Fruit fly (Drosophila melanogaster) whole organism, embryonic: ENCODE measurements around the gene drn.
A peak's percentile ranks its signal among the peaks of the same experiment; 100 is the strongest.

ENCODE experiments used
- Atf3 ChIP-seq: fragments of 200-800 bp; sonication (Bioruptor generic); optimal IDR thresholded peaks from 3 replicates; lab custom pipeline; 2016; ENCODE audit warnings: missing biosample characterization, missing genetic modification characterization
- Awh ChIP-seq: fragments of 200-800 bp; sonication (Bioruptor generic); IDR thresholded peaks from 2 replicates; pipeline ENCODE4, ENCODE4 v1.3.6; 2022; ENCODE audit warnings: missing biosample characterization, missing genetic modification characterization
- CG11696 ChIP-seq: fragments of 200-800 bp; sonication (Bioruptor generic); IDR thresholded peaks from 2 replicates; pipeline ENCODE4 v1.3.6; 2022; ENCODE audit warnings: missing biosample characterization, missing genetic modification characterization
- CG12104 ChIP-seq: fragments of 200-800 bp; sonication (Bioruptor generic); optimal IDR thresholded peaks from 3 replicates; lab custom pipeline; 2016; ENCODE audit warnings: missing biosample characterization, missing genetic modification characterization
- CG13123 ChIP-seq: fragments of 200-800 bp; sonication (Bioruptor generic); optimal IDR thresholded peaks from 2 replicates; lab custom pipeline; 2016; ENCODE audit warnings: missing biosample characterization, missing genetic modification characterization
- CG13894 ChIP-seq: fragments of 200-800 bp; sonication (Bioruptor generic); optimal IDR thresholded peaks from 3 replicates; lab custom pipeline; 2018; ENCODE audit warnings: missing biosample characterization, mild to moderate bottlenecking, missing genetic modification characterization, moderate library complexity
- CG1602 ChIP-seq: fragments of 200-800 bp; sonication (Bioruptor generic); optimal IDR thresholded peaks from 3 replicates; lab custom pipeline; 2016; ENCODE audit warnings: missing biosample characterization, missing genetic modification characterization
- CG16813 ChIP-seq: fragments of 200-800 bp; sonication (Bioruptor generic); IDR thresholded peaks from 3 replicates; pipeline ENCODE4 v1.3.6; 2022; ENCODE audit warnings: missing biosample characterization, missing genetic modification characterization; ENCODE audit not compliant: partially characterized antibody
- CG16863 ChIP-seq: fragments of 200-800 bp; sonication (Bioruptor generic); optimal IDR thresholded peaks from 3 replicates; lab custom pipeline; 2016; ENCODE audit warnings: missing biosample characterization, missing genetic modification characterization
- CG18599 ChIP-seq: fragments of 200-800 bp; sonication (Bioruptor generic); optimal IDR thresholded peaks from 3 replicates; lab custom pipeline; 2017; ENCODE audit warnings: missing biosample characterization, missing genetic modification characterization, mild to moderate bottlenecking, moderate library complexity, missing genetic modification reagents
- CG2120 ChIP-seq: fragments of 200-800 bp; sonication (Bioruptor generic); optimal IDR thresholded peaks from 3 replicates; lab custom pipeline; 2016; ENCODE audit warnings: missing biosample characterization, missing genetic modification characterization
- CG2199 ChIP-seq: fragments of 200-800 bp; sonication (Bioruptor generic); IDR thresholded peaks from 3 replicates; pipeline ENCODE4 v1.3.6; 2022; ENCODE audit warnings: missing biosample characterization, missing genetic modification characterization
- CG2889 ChIP-seq: fragments of 200-800 bp; sonication (Bioruptor generic); IDR thresholded peaks from 3 replicates; pipeline ENCODE4 v1.3.6; 2022; ENCODE audit warnings: missing biosample characterization, missing genetic modification characterization
- CG31441 ChIP-seq: fragments of 200-800 bp; sonication (Bioruptor generic); IDR thresholded peaks from 2 replicates; pipeline ENCODE4 v1.3.6; 2022; ENCODE audit warnings: missing biosample characterization, missing genetic modification characterization
- CG32772 ChIP-seq: fragments of 200-800 bp; sonication (Bioruptor generic); IDR thresholded peaks from 2 replicates; pipeline ENCODE4 v1.3.6; 2022; ENCODE audit warnings: missing biosample characterization, missing genetic modification characterization
- CG34422 ChIP-seq: fragments of 200-800 bp; sonication (Bioruptor generic); IDR thresholded peaks from 3 replicates; pipeline ENCODE4 v1.3.6; 2022; ENCODE audit warnings: missing biosample characterization, missing genetic modification characterization
- CG3847 ChIP-seq: fragments of 200-800 bp; sonication (Bioruptor generic); IDR thresholded peaks from 2 replicates; pipeline ENCODE4 v1.3.6; 2022; ENCODE audit warnings: missing biosample characterization, missing genetic modification characterization
- CG4404 ChIP-seq: fragments of 200-800 bp; sonication (Bioruptor generic); IDR thresholded peaks from 2 replicates; pipeline ENCODE4 v1.3.6; 2022; ENCODE audit warnings: missing biosample characterization, missing genetic modification characterization
- CG6689 ChIP-seq: fragments of 200-800 bp; sonication (Bioruptor generic); IDR thresholded peaks from 2 replicates; pipeline ENCODE4 v1.3.6; 2022; ENCODE audit warnings: missing biosample characterization, missing genetic modification characterization
- CG7839 ChIP-seq: fragments of 200-800 bp; sonication (Bioruptor generic); optimal IDR thresholded peaks from 3 replicates; lab custom pipeline; 2018; ENCODE audit warnings: missing biosample characterization, mild to moderate bottlenecking, missing genetic modification characterization, moderate library complexity
- CG8281 ChIP-seq: fragments of 200-800 bp; sonication (Bioruptor generic); optimal IDR thresholded peaks from 2 replicates; lab custom pipeline; 2018; ENCODE audit warnings: missing biosample characterization, mild to moderate bottlenecking, missing genetic modification characterization, moderate library complexity
- CG8924 ChIP-seq: fragments of 200-800 bp; optimal IDR thresholded peaks from 3 replicates; lab custom pipeline; 2019; ENCODE audit warnings: missing biosample characterization, mild to moderate bottlenecking, missing genetic modification characterization, moderate library complexity
- CTCF ChIP-seq: fragments of 200-800 bp; sonication (Bioruptor generic); optimal IDR thresholded peaks from 2 replicates; lab custom pipeline; 2017; ENCODE audit warnings: missing biosample characterization, mild to moderate bottlenecking, missing genetic modification characterization, moderate library complexity
- Dip2 ChIP-seq: fragments of 200-800 bp; sonication (Bioruptor generic); IDR thresholded peaks from 2 replicates; pipeline ENCODE4 v1.3.6; 2022; ENCODE audit warnings: missing biosample characterization, missing genetic modification characterization
- Fer2 ChIP-seq: fragments of 200-800 bp; sonication (Bioruptor generic); optimal IDR thresholded peaks from 2 replicates; lab custom pipeline; 2018; ENCODE audit warnings: missing biosample characterization, mild to moderate bottlenecking, missing genetic modification characterization, moderate library complexity
- GATAe ChIP-seq: fragments of 200-800 bp; sonication (Bioruptor generic); conservative IDR thresholded peaks from 2 replicates; pipeline ENCODE4 v1.3.6; 2022; ENCODE audit warnings: missing biosample characterization, missing genetic modification characterization
- Hand ChIP-seq: fragments of 200-800 bp; sonication (Bioruptor generic); optimal IDR thresholded peaks from 2 replicates; lab custom pipeline; 2017; ENCODE audit warnings: mild to moderate bottlenecking, missing biosample characterization, missing genetic modification reagents, missing genetic modification characterization
- Hmx ChIP-seq: fragments of 200-800 bp; sonication (Bioruptor generic); optimal IDR thresholded peaks from 2 replicates; lab custom pipeline; 2016; ENCODE audit warnings: missing biosample characterization, missing genetic modification characterization
- Max ChIP-seq: fragments of 200-800 bp; sonication (Bioruptor generic); optimal IDR thresholded peaks from 2 replicates; lab custom pipeline; 2016; ENCODE audit warnings: missing biosample characterization, mild to moderate bottlenecking, missing genetic modification characterization
- Med ChIP-seq: fragments of 200-800 bp; sonication (Bioruptor generic); peaks from one replicate; lab custom pipeline; 2016; ENCODE audit warnings: missing biosample characterization, missing genetic modification characterization, mild to moderate bottlenecking, inconsistent platforms, moderate library complexity
- Neu2 ChIP-seq: fragments of 200-800 bp; sonication (Bioruptor generic); optimal IDR thresholded peaks from 3 replicates; lab custom pipeline; 2016; ENCODE audit warnings: missing biosample characterization, missing genetic modification characterization, borderline replicate concordance
- Optix ChIP-seq: fragments of 200-800 bp; sonication (Bioruptor generic); IDR thresholded peaks from 3 replicates; pipeline ENCODE4 v1.3.6; 2022; ENCODE audit warnings: missing biosample characterization, missing genetic modification characterization
- Ravus ChIP-seq: fragments of 200-800 bp; sonication (Bioruptor generic); IDR thresholded peaks from 2 replicates; pipeline ENCODE4 v1.3.6; 2022; ENCODE audit warnings: missing biosample characterization, missing genetic modification characterization
- Rx ChIP-seq: fragments of 200-800 bp; sonication (Bioruptor generic); IDR thresholded peaks from 2 replicates; pipeline ENCODE4 v1.3.6; 2022; ENCODE audit warnings: missing biosample characterization, missing genetic modification characterization
- Taf1 ChIP-seq: fragments of 200-800 bp; sonication (Bioruptor generic); IDR thresholded peaks from 2 replicates; pipeline ENCODE4 v1.3.6; 2022; ENCODE audit warnings: missing biosample characterization, missing genetic modification characterization
- ara ChIP-seq: fragments of 200-800 bp; sonication (Bioruptor generic); IDR thresholded peaks from 2 replicates; pipeline ENCODE4 v1.3.6; 2022; ENCODE audit warnings: missing biosample characterization, missing genetic modification characterization
- cad ChIP-seq: fragments of >200 bp; optimal IDR thresholded peaks from 2 replicates; lab custom pipeline; 2017; ENCODE audit warnings: missing biosample characterization, missing genetic modification characterization
- chinmo ChIP-seq: fragments of 200-800 bp; sonication (Bioruptor generic); IDR thresholded peaks from 4 replicates; pipeline ENCODE4 v1.3.6; 2022; ENCODE audit warnings: missing biosample characterization, missing genetic modification characterization; ENCODE audit not compliant: partially characterized antibody
- dmrt11E ChIP-seq: fragments of 200-800 bp; sonication (Bioruptor generic); optimal IDR thresholded peaks from 3 replicates; lab custom pipeline; 2018; ENCODE audit warnings: missing biosample characterization, mild to moderate bottlenecking, missing genetic modification characterization, moderate library complexity
- fru ChIP-seq: fragments of >200 bp; optimal IDR thresholded peaks from 2 replicates; lab custom pipeline; 2017
- gce ChIP-seq: fragments of 200-800 bp; sonication (Bioruptor generic); IDR thresholded peaks from 3 replicates; pipeline ENCODE4 v1.3.6; 2022; ENCODE audit warnings: missing biosample characterization, missing genetic modification characterization
- h ChIP-seq: fragments of >200 bp; optimal IDR thresholded peaks from 2 replicates; lab custom pipeline; 2017
- hb ChIP-seq: fragments of 200-800 bp; sonication (Bioruptor generic); IDR thresholded peaks from 3 replicates; pipeline ENCODE4 v1.3.6; 2022; ENCODE audit warnings: missing biosample characterization, missing genetic modification characterization; ENCODE audit not compliant: partially characterized antibody
- hbn ChIP-seq: fragments of 200-800 bp; sonication (Bioruptor generic); IDR thresholded peaks from 2 replicates; pipeline ENCODE4 v1.3.6; 2022; ENCODE audit warnings: missing biosample characterization, missing genetic modification characterization; ENCODE audit not compliant: partially characterized antibody
- klu ChIP-seq: fragments of 200-800 bp; sonication (Bioruptor generic); IDR thresholded peaks from 2 replicates; pipeline ENCODE4 v1.3.6; 2022; ENCODE audit warnings: missing biosample characterization, missing genetic modification characterization
- pan ChIP-seq, 4 experiments: fragments of >200 bp in 3 of 4; fragments of 200-800 bp in 1 of 4; sonication (Bioruptor generic) in 1 of 4; optimal IDR thresholded peaks in 3 of 4; IDR thresholded peaks in 1 of 4; 2 replicates each; pipeline versions ENCODE4 v1.3.6 to Lab custom; 2017 to 2022; ENCODE audit warnings: missing biosample characterization in 2 of 4, missing genetic modification characterization in 2 of 4, mixed read lengths in 1 of 4
- phol ChIP-seq: fragments of 200-800 bp; sonication (Bioruptor generic); optimal IDR thresholded peaks from 3 replicates; lab custom pipeline; 2018; ENCODE audit warnings: missing biosample characterization, mild to moderate bottlenecking, missing genetic modification characterization, moderate library complexity
- sqz ChIP-seq: fragments of 200-800 bp; sonication (Bioruptor generic); optimal IDR thresholded peaks from 3 replicates; lab custom pipeline; 2018; ENCODE audit warnings: missing biosample characterization, mild to moderate bottlenecking, missing genetic modification characterization
- sr ChIP-seq: fragments of 200-800 bp; sonication (Bioruptor generic); IDR thresholded peaks from 3 replicates; pipeline ENCODE4 v1.3.6; 2022; ENCODE audit warnings: missing biosample characterization, missing genetic modification characterization
- usp ChIP-seq: fragments of >200 bp; optimal IDR thresholded peaks from 2 replicates; lab custom pipeline; 2017; ENCODE audit warnings: missing biosample characterization, missing genetic modification characterization
- vfl ChIP-seq: fragments of 200-800 bp; sonication (Bioruptor generic); optimal IDR thresholded peaks from 2 replicates; lab custom pipeline; 2016; ENCODE audit warnings: missing biosample characterization, missing genetic modification characterization
- yki ChIP-seq: fragments of >200 bp; optimal IDR thresholded peaks from 3 replicates; lab custom pipeline; 2018

Gene drn

dm6 chr3R:9394385-9395042 is 54.5 kb downstream of the drn start, which contains the start of gene FER (continued):
- TF ChIP-seq Atf3 (GFP tag; lab: Kevin White, UChicago): peak; percentile 5
- TF ChIP-seq Rx: no peak
- TF ChIP-seq gce (GFP tag; lab: Robert Waterston, UW): no peak; the same call in 2 of the 3 replicates
- TF ChIP-seq CG3847 (GFP tag; lab: Robert Waterston, UW): no peak
- no peak for TF ChIP-seq Taf1 (GFP tag; lab: Robert Waterston, UW)
- TF ChIP-seq yki: no peak
- TF ChIP-seq cad: no peak
- no peak for TF ChIP-seq Hand (GFP tag; lab: Kevin White, UChicago)
- peak; percentile 80 for TF ChIP-seq CG13894 (tag; lab: Kevin White, UChicago)
- TF ChIP-seq CG32772: no peak
- peak; percentile 22; the same call in 1 of the 3 replicates for TF ChIP-seq CG16813 (GFP tag; lab: Robert Waterston, UW)
- TF ChIP-seq GATAe: no peak
- TF ChIP-seq dmrt11E (tag; lab: Kevin White, UChicago): no peak
- TF ChIP-seq sqz (GFP tag; lab: Kevin White, UChicago): peak; percentile 26
- TF ChIP-seq CG2120 (GFP tag; lab: Kevin White, UChicago): peak; percentile 40
- peak; percentile 97 for TF ChIP-seq chinmo
- no peak; the same call in 1 of the 2 replicates for TF ChIP-seq CG31441 (GFP tag; lab: Robert Waterston, UW)
- TF ChIP-seq CG6689 (GFP tag; lab: Robert Waterston, UW): no peak
- no peak for TF ChIP-seq usp
- TF ChIP-seq h (lab: Kevin White, UChicago): no peak
- no peak for TF ChIP-seq CG12104 (GFP tag; lab: Kevin White, UChicago)
- TF ChIP-seq CG8281: no peak
- TF ChIP-seq Hmx: no peak
- no peak for TF ChIP-seq CG8924
- no peak for TF ChIP-seq pan (optimal IDR thresholded peaks at IDR 0.05; lab: Kevin White, UChicago)
- TF ChIP-seq pan (GFP tag; optimal IDR thresholded peaks at IDR 0.05 in 1 of 2, IDR thresholded peaks at IDR 0.05 in 1 of 2): peak in 1 of 2 experiments; percentile 66
- no peak for TF ChIP-seq hb (GFP tag; lab: Robert Waterston, UW)
- no peak for TF ChIP-seq CG4404 (GFP tag; lab: Robert Waterston, UW)
- 0 out of 2 replicates have a peak, but pooled peaks have one; percentile 15 for TF ChIP-seq hbn (GFP tag; lab: Robert Waterston, UW)
- no peak for TF ChIP-seq CG13123 (GFP tag; lab: Kevin White, UChicago)
- TF ChIP-seq Ravus (GFP tag; lab: Robert Waterston, UW): peak; percentile 38; the same call in 1 of the 2 replicates
- TF ChIP-seq ara: no peak
- 0 out of 2 replicates have a peak, but pooled peaks have one; percentile 45 for TF ChIP-seq Awh
- peak; percentile 94 for TF ChIP-seq Med (GFP tag; lab: Kevin White, UChicago)
- no peak for TF ChIP-seq CG2199 (GFP tag; lab: Robert Waterston, UW)
- TF ChIP-seq Max: no peak
- TF ChIP-seq vfl (GFP tag; lab: Kevin White, UChicago): no peak
- TF ChIP-seq CG34422: peak; percentile 67; the same call in 1 of the 3 replicates
- no peak for TF ChIP-seq Neu2 (GFP tag; lab: Kevin White, UChicago)
- TF ChIP-seq CG7839 (tag; lab: Kevin White, UChicago): peak; percentile 36
- no peak for TF ChIP-seq Fer2 (tag; lab: Kevin White, UChicago)
- TF ChIP-seq CG11696 (GFP tag; lab: Robert Waterston, UW): 0 out of 2 replicates have a peak, but pooled peaks have one; percentile 34
- peak; percentile 45 for TF ChIP-seq CG18599 (GFP tag; lab: Kevin White, UChicago)
- no peak for TF ChIP-seq Dip2 (GFP tag; lab: Robert Waterston, UW)
- peak; percentile 31 for TF ChIP-seq CG16863 (GFP tag; lab: Kevin White, UChicago)
- TF ChIP-seq CG2889 (GFP tag; lab: Robert Waterston, UW): no peak
- no peak for TF ChIP-seq fru (lab: Kevin White, UChicago)
- TF ChIP-seq CG1602 (GFP tag; lab: Kevin White, UChicago): peak; percentile 47
- TF ChIP-seq phol (tag; lab: Kevin White, UChicago): no peak
- TF ChIP-seq CTCF (GFP tag; lab: Kevin White, UChicago): no peak
- TF ChIP-seq sr (GFP tag; lab: Robert Waterston, UW): peak; percentile 56; the same call in 2 of the 3 replicates
- TF ChIP-seq klu (GFP tag; lab: Robert Waterston, UW): no peak
- TF ChIP-seq Optix (GFP tag; lab: Robert Waterston, UW): no peak
